Worm (Caenorhabditis elegans): ENCODE results near the gene C14E2.11.

The C14E2.11 gene

DNA sequence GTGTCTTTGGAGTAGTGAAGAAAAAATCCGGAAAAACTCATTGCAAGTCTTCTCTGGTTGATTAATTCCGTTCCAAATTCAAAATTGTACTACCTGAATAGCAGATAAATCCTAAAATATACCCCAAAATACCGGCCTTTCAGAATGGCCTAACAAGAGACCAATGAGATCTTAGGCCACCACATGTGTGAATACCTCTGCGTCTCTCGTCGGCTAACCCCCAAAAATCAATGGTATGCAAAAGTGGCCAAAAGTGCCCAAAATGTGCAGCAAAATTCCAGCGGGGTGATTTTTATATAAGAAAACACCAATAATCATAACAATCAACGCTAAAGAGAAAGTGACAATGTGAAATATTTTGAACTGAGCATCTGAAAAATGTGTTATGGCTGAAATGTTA, 52.3 kb downstream of the C14E2.11 start, which contains the start of gene T26C11.9 (continued):
- TF ChIP-seq unc-130 (tag; optimal IDR thresholded peaks at IDR 0.05) (no peak), snu-23 (GFP tag; optimal IDR thresholded peaks at IDR 0.05) (peak; percentile 23), ceh-90 (tag; optimal IDR thresholded peaks at IDR 0.05) (peak; percentile 67), nhr-85 (tag) (peak; percentile 66), Y116A8C.19 (tag; optimal IDR thresholded peaks at IDR 0.05; ENCODE audit: borderline replicate concordance) (no peak), efl-3 (GFP tag; optimal IDR thresholded peaks at IDR 0.05) (no peak), hlh-17 (GFP tag; optimal IDR thresholded peaks at IDR 0.05; ENCODE audit: borderline replicate concordance) (no peak), ceh-88 (GFP tag; IDR thresholded peaks at IDR 0.05) (no peak), ces-1 (GFP tag; optimal IDR thresholded peaks at IDR 0.05) (no peak), F16B12.6 (tag; optimal IDR thresholded peaks at IDR 0.05) (no peak), nhr-20 (tag; optimal IDR thresholded peaks at IDR 0.05) (no peak), mep-1 (tag; optimal IDR thresholded peaks at IDR 0.05) (peak; percentile 41), efl-1 (optimal IDR thresholded peaks at IDR 0.05) (peak; percentile 27 to 34), efl-1 (GFP tag; optimal IDR thresholded peaks at IDR 0.05 in 1 of 2) (peak; percentile 36 to 85), swsn-7 (tag; optimal IDR thresholded peaks at IDR 0.05) (peak; percentile 11), fkh-8 (tag; optimal IDR thresholded peaks at IDR 0.05) (peak; percentile 31), C16A3.4 (tag; optimal IDR thresholded peaks at IDR 0.05) (no peak), zip-4 (GFP tag; optimal IDR thresholded peaks at IDR 0.05) (no peak), nhr-84 (tag; optimal IDR thresholded peaks at IDR 0.05) (no peak), nhr-71 (tag; optimal IDR thresholded peaks at IDR 0.05) (peak; percentile 54), nhr-11 (tag; optimal IDR thresholded peaks at IDR 0.05) (no peak), hlh-4 (tag; optimal IDR thresholded peaks at IDR 0.05) (no peak), lin-14 (GFP tag; optimal IDR thresholded peaks at IDR 0.05) (peak; percentile 35), ztf-11 (tag; optimal IDR thresholded peaks at IDR 0.05) (peak in 1 of 2 experiments; percentile 20), nhr-77 (tag; optimal IDR thresholded peaks at IDR 0.05) (no peak), blmp-1 (tag; optimal IDR thresholded peaks at IDR 0.05) (no peak), nhr-28 (tag; optimal IDR thresholded peaks at IDR 0.05) (no peak), dpl-1 (GFP tag; optimal IDR thresholded peaks at IDR 0.05) (peak; percentile 17 to 25 (median 22)), ets-5 (GFP tag; IDR thresholded peaks at IDR 0.05) (no peak), zag-1 (tag; optimal IDR thresholded peaks at IDR 0.05) (no peak), mdl-1 (tag; optimal IDR thresholded peaks at IDR 0.05) (no peak), tlp-1 (tag; optimal IDR thresholded peaks at IDR 0.05) (no peak), isw-1 (GFP tag; IDR thresholded peaks at IDR 0.05) (no peak), vab-15 (tag; optimal IDR thresholded peaks at IDR 0.05) (peak; percentile 10), lin-13 (GFP tag; optimal IDR thresholded peaks at IDR 0.05) (no peak)
